Fruit fly (Drosophila melanogaster): ENCODE measurements around the gene bowl.

The bowl gene

DNA sequence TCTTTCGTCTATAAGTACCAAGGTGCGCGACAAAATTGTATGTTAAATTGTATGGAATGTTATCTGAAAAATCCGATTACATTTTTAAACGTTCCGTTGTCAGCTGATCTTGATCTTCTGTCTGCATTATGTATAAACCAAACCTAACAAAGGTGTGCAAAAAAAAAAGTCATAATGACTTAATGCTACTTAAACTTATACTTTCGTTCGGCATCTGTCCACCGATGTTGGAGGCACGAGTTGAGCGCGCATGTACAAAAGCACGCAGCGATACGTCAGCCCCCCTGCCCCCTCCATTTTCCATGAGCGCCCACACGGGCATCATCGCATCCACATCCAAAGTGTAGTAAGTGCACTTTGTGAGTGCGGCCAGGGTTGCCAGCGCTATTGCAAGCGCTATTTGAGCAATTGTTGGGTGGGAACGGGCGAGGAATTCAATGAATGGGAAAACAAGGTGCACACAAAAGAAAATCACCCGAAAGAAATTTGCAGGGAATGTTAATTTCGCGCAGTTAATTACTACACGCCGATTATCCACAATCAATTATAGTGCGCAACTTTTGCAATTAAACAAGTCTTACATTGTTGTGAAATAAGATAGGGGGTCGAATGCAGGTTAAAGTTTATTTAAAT is 33.3 kb downstream of the bowl start (continued):
- TF ChIP-seq Lhr (GFP tag; optimal IDR thresholded peaks at IDR 0.05) (peak; percentile 95), sna (GFP tag; IDR thresholded peaks at IDR 0.05; ENCODE audit: partially characterized antibody) (no peak), ATbp (GFP tag; optimal IDR thresholded peaks at IDR 0.05) (peak; percentile 99), jing (GFP tag; optimal IDR thresholded peaks at IDR 0.05) (peak; percentile 98), bowl (GFP tag; IDR thresholded peaks at IDR 0.05) (peak; percentile 99), CG14860 (GFP tag; IDR thresholded peaks at IDR 0.05; ENCODE audit: partially characterized antibody) (no peak), ind (GFP tag; optimal IDR thresholded peaks at IDR 0.05) (peak; percentile 98), CG17359 (tag; optimal IDR thresholded peaks at IDR 0.05) (peak; percentile 100), CG18599 (GFP tag; optimal IDR thresholded peaks at IDR 0.05) (peak; percentile 99), CG4328 (GFP tag; optimal IDR thresholded peaks at IDR 0.05) (peak; percentile 97), maf-S (GFP tag; optimal IDR thresholded peaks at IDR 0.05) (peak; percentile 95), CG16815 (GFP tag; optimal IDR thresholded peaks at IDR 0.05) (peak; percentile 83), HHEX (GFP tag; optimal IDR thresholded peaks at IDR 0.05) (peak; percentile 99), CG2678 (tag; optimal IDR thresholded peaks at IDR 0.05) (peak; percentile 99), ranshi (GFP tag; IDR thresholded peaks at IDR 0.05) (peak; percentile 98), CG9437 (GFP tag; optimal IDR thresholded peaks at IDR 0.05) (peak; percentile 88), CG3407 (GFP tag; optimal IDR thresholded peaks at IDR 0.05) (peak; percentile 96), CG17361 (GFP tag; IDR thresholded peaks at IDR 0.05) (peak; percentile 93), CG14667 (GFP tag; IDR thresholded peaks at IDR 0.05) (peak; percentile 97), Ets65A (GFP tag) (peak; percentile 100), rib (GFP tag; IDR thresholded peaks at IDR 0.05) (peak; percentile 92), Hmx (GFP tag; optimal IDR thresholded peaks at IDR 0.05) (peak; percentile 84), trem (tag; optimal IDR thresholded peaks at IDR 0.05) (peak; percentile 96), crol (GFP tag; IDR thresholded peaks at IDR 0.05) (peak; percentile 89), CG31365 (tag; optimal IDR thresholded peaks at IDR 0.05) (peak; percentile 94), CG17802 (tag; optimal IDR thresholded peaks at IDR 0.05) (peak; percentile 93), fu2 (GFP tag; optimal IDR thresholded peaks at IDR 0.05) (peak; percentile 94), gro (GFP tag; optimal IDR thresholded peaks at IDR 0.05) (peak; percentile 97), CG32767 (GFP tag; IDR thresholded peaks at IDR 0.05) (peak; percentile 97), CG13123 (GFP tag; optimal IDR thresholded peaks at IDR 0.05) (peak; percentile 92), CG6813 (GFP tag; optimal IDR thresholded peaks at IDR 0.05) (peak; percentile 98), dpn (GFP tag; optimal IDR thresholded peaks at IDR 0.05) (peak; percentile 97 to 98), CG10979 (tag; optimal IDR thresholded peaks at IDR 0.05) (peak; percentile 98), CG11456 (GFP tag; IDR thresholded peaks at IDR 0.05) (peak; percentile 94), Fer1 (GFP tag; optimal IDR thresholded peaks at IDR 0.05) (peak; percentile 99), Eip74EF (GFP tag; optimal IDR thresholded peaks at IDR 0.05) (peak in 1 of 2 experiments; percentile 99), Hmr (GFP tag; optimal IDR thresholded peaks at IDR 0.05) (peak; percentile 97), MTF-1 (GFP tag; optimal IDR thresholded peaks at IDR 0.05; ENCODE audit: borderline replicate concordance) (peak; percentile 98), Hr3 (GFP tag; optimal IDR thresholded peaks at IDR 0.05) (peak; percentile 95), CG11398 (GFP tag; optimal IDR thresholded peaks at IDR 0.05) (peak; percentile 97), CG12744 (GFP tag; optimal IDR thresholded peaks at IDR 0.05) (peak; percentile 91), CG18476 (GFP tag; optimal IDR thresholded peaks at IDR 0.05) (peak; percentile 97), gfzf (GFP tag; optimal IDR thresholded peaks at IDR 0.05) (peak; percentile 24), CG32772 (GFP tag; IDR thresholded peaks at IDR 0.05) (peak; percentile 97), Chrac-16 (GFP tag; optimal IDR thresholded peaks at IDR 0.05) (peak; percentile 95), CG10321 (GFP tag; IDR thresholded peaks at IDR 0.05) (peak; percentile 82), gsb-n (tag; optimal IDR thresholded peaks at IDR 0.05) (peak; percentile 98), stwl (tag; optimal IDR thresholded peaks at IDR 0.05) (peak; percentile 66), fd96Cb (tag; optimal IDR thresholded peaks at IDR 0.05) (peak; percentile 99)

Data from whole organism, embryonic.